Fruit fly (Drosophila melanogaster): ENCODE data around the gene Sirt7.

Sirt7 gene

dm6 chr3R:29068430-29069207, 12.9 kb downstream of the Sirt7 start (continued):
- TF ChIP-seq al (GFP tag; IDR thresholded peaks at IDR 0.05) (no peak), HmgD (GFP tag; optimal IDR thresholded peaks at IDR 0.05) (no peak), Gsc (GFP tag; IDR thresholded peaks at IDR 0.05) (no peak), CG7987 (GFP tag; optimal IDR thresholded peaks at IDR 0.05) (no peak), danr (GFP tag; IDR thresholded peaks at IDR 0.05) (no peak), CG2712 (tag; optimal IDR thresholded peaks at IDR 0.05) (peak; percentile 42), CG18619 (GFP tag; optimal IDR thresholded peaks at IDR 0.05) (peak; percentile 46), CG17328 (GFP tag; IDR thresholded peaks at IDR 0.05) (no peak), CG18262 (tag; optimal IDR thresholded peaks at IDR 0.05) (peak; percentile 29), Xbp1 (GFP tag; optimal IDR thresholded peaks at IDR 0.05) (peak; percentile 7), fu2 (GFP tag; optimal IDR thresholded peaks at IDR 0.05) (no peak), CG14710 (tag; optimal IDR thresholded peaks at IDR 0.05) (peak; percentile 3), mam (GFP tag; optimal IDR thresholded peaks at IDR 0.05) (peak; percentile 49), salm (tag; optimal IDR thresholded peaks at IDR 0.05) (no peak), CG11093 (GFP tag; IDR thresholded peaks at IDR 0.05) (0 out of 3 replicates have a peak, but pooled peaks have one; percentile 15), Dp (GFP tag; optimal IDR thresholded peaks at IDR 0.05) (no peak), CG32772 (GFP tag; IDR thresholded peaks at IDR 0.05) (peak; percentile 43), z (GFP tag; IDR thresholded peaks at IDR 0.05) (no peak), CG15514 (GFP tag; optimal IDR thresholded peaks at IDR 0.05) (peak; percentile 19), stwl (tag; optimal IDR thresholded peaks at IDR 0.05) (peak; percentile 50), lola (GFP tag; optimal IDR thresholded peaks at IDR 0.05) (peak in 1 of 3 experiments; percentile 6), CG31388 (GFP tag; optimal IDR thresholded peaks at IDR 0.05) (no peak), Elba2 (GFP tag; optimal IDR thresholded peaks at IDR 0.05) (no peak), CG11398 (GFP tag; optimal IDR thresholded peaks at IDR 0.05) (peak; percentile 35), nerfin-1 (tag; optimal IDR thresholded peaks at IDR 0.05) (no peak), HLH4C (GFP tag; IDR thresholded peaks at IDR 0.05; ENCODE audit: partially characterized antibody) (no peak), CG3847 (GFP tag; IDR thresholded peaks at IDR 0.05) (0 out of 2 replicates have a peak, but pooled peaks have one; percentile 13), Oaz (GFP tag; IDR thresholded peaks at IDR 0.05) (no peak), ash1 (GFP tag; optimal IDR thresholded peaks at IDR 0.05) (no peak), run (tag; optimal IDR thresholded peaks at IDR 0.05) (no peak), jumu (GFP tag; optimal IDR thresholded peaks at IDR 0.05) (no peak), peb (GFP tag; IDR thresholded peaks at IDR 0.05) (no peak), H2.0 (GFP tag; IDR thresholded peaks at IDR 0.05) (peak; percentile 50; the same call in 1 of the 2 replicates), so (GFP tag; IDR thresholded peaks at IDR 0.05) (peak; percentile 50; the same call in 1 of the 3 replicates), Spps (tag; optimal IDR thresholded peaks at IDR 0.05) (no peak), br (optimal IDR thresholded peaks at IDR 0.05) (no peak), CG10209 (GFP tag; optimal IDR thresholded peaks at IDR 0.05) (peak; percentile 32), CG12104 (GFP tag; optimal IDR thresholded peaks at IDR 0.05) (no peak), CG11085 (GFP tag; IDR thresholded peaks at IDR 0.05) (no peak), bigmax (GFP tag; optimal IDR thresholded peaks at IDR 0.05) (no peak), CG13424 (tag; optimal IDR thresholded peaks at IDR 0.05) (peak; percentile 53), CG17912 (GFP tag; optimal IDR thresholded peaks at IDR 0.05) (no peak), HHEX (GFP tag; optimal IDR thresholded peaks at IDR 0.05) (peak; percentile 5), CG7786 (GFP tag; optimal IDR thresholded peaks at IDR 0.05) (no peak), CG6175 (GFP tag; IDR thresholded peaks at IDR 0.05) (no peak), D19B (GFP tag; optimal IDR thresholded peaks at IDR 0.05) (no peak), p53 (GFP tag; optimal IDR thresholded peaks at IDR 0.05) (no peak), CG15479 (GFP tag; optimal IDR thresholded peaks at IDR 0.05) (no peak), cwo (GFP tag; optimal IDR thresholded peaks at IDR 0.05) (peak; percentile 36), Sry-δ (GFP tag; optimal IDR thresholded peaks at IDR 0.05) (peak; percentile 1)

All from whole organism, embryonic.